Fruit fly (Drosophila melanogaster) whole organism, embryonic: ENCODE measurements around the gene Ror.
A peak's percentile ranks its signal among the peaks of the same experiment; 100 is the strongest.

Source experiments
- Ada2b ChIP-seq: fragments of 200-800 bp; sonication (Bioruptor generic); IDR thresholded peaks from 2 replicates; pipeline ENCODE4 v1.3.6; 2022; ENCODE audit warnings: missing biosample characterization, missing genetic modification characterization
- B-H1 ChIP-seq: fragments of 200-800 bp; sonication (Bioruptor generic); IDR thresholded peaks from 3 replicates; pipeline ENCODE4 v1.3.6; 2022; ENCODE audit warnings: missing biosample characterization, missing genetic modification characterization
- Blimp-1 ChIP-seq: fragments of 200-800 bp; sonication (Bioruptor generic); optimal IDR thresholded peaks from 3 replicates; lab custom pipeline; 2018; ENCODE audit warnings: missing biosample characterization, missing genetic modification characterization, mild to moderate bottlenecking, moderate library complexity, missing genetic modification reagents
- CG11398 ChIP-seq: fragments of 200-800 bp; sonication (Bioruptor generic); optimal IDR thresholded peaks from 2 replicates; lab custom pipeline; 2016; ENCODE audit warnings: missing biosample characterization, missing genetic modification characterization
- CG11695 ChIP-seq: fragments of 200-800 bp; sonication (Bioruptor generic); IDR thresholded peaks from 3 replicates; pipeline ENCODE4 v1.3.6; 2022; ENCODE audit warnings: missing biosample characterization, missing genetic modification characterization
- CG13775 ChIP-seq: fragments of 200-800 bp; sonication (Bioruptor generic); optimal IDR thresholded peaks from 3 replicates; lab custom pipeline; 2017; ENCODE audit warnings: missing biosample characterization, mild to moderate bottlenecking, missing genetic modification characterization
- CG14014 ChIP-seq: fragments of 200-800 bp; sonication (Bioruptor generic); IDR thresholded peaks from 2 replicates; pipeline ENCODE4 v1.3.6; 2022; ENCODE audit warnings: missing biosample characterization, missing genetic modification characterization
- CG14860 ChIP-seq: fragments of 200-800 bp; sonication (Bioruptor generic); IDR thresholded peaks from 3 replicates; pipeline ENCODE4 v1.3.6; 2022; ENCODE audit warnings: missing biosample characterization, missing genetic modification characterization; ENCODE audit not compliant: partially characterized antibody
- CG1603 ChIP-seq: fragments of 200-800 bp; sonication (Bioruptor generic); optimal IDR thresholded peaks from 2 replicates; lab custom pipeline; 2019; ENCODE audit warnings: missing biosample characterization, mild to moderate bottlenecking, missing genetic modification characterization, moderate library complexity
- CG16863 ChIP-seq: fragments of 200-800 bp; sonication (Bioruptor generic); optimal IDR thresholded peaks from 3 replicates; lab custom pipeline; 2016; ENCODE audit warnings: missing biosample characterization, missing genetic modification characterization
- CG17328 ChIP-seq: fragments of 200-800 bp; sonication (Bioruptor generic); IDR thresholded peaks from 2 replicates; pipeline ENCODE4 v1.3.6; 2022; ENCODE audit warnings: missing biosample characterization, missing genetic modification characterization
- CG17361 ChIP-seq: fragments of 200-800 bp; sonication (Bioruptor generic); IDR thresholded peaks from 3 replicates; pipeline ENCODE4 v1.3.6; 2022; ENCODE audit warnings: missing biosample characterization, missing genetic modification characterization
- CG18764 ChIP-seq: fragments of 200-800 bp; sonication (Bioruptor generic); optimal IDR thresholded peaks from 3 replicates; lab custom pipeline; 2016; ENCODE audit warnings: missing biosample characterization, missing genetic modification characterization
- CG2875 ChIP-seq: fragments of 200-800 bp; sonication (Bioruptor generic); optimal IDR thresholded peaks from 2 replicates; lab custom pipeline; 2017; ENCODE audit warnings: missing biosample characterization, mild to moderate bottlenecking, missing genetic modification characterization, missing genetic modification reagents
- CG30403 ChIP-seq: fragments of 200-800 bp; sonication (Bioruptor generic); optimal IDR thresholded peaks from 3 replicates; lab custom pipeline; 2016; ENCODE audit warnings: missing biosample characterization, missing genetic modification characterization
- CG3407 ChIP-seq: fragments of 200-800 bp; sonication (Bioruptor generic); optimal IDR thresholded peaks from 2 replicates; lab custom pipeline; 2018; ENCODE audit warnings: missing biosample characterization, mild to moderate bottlenecking, missing genetic modification characterization
- CG5245 ChIP-seq: fragments of 200-800 bp; sonication (Bioruptor generic); optimal IDR thresholded peaks from 3 replicates; lab custom pipeline; 2016; ENCODE audit warnings: missing biosample characterization, missing genetic modification characterization
- CG6765 ChIP-seq: fragments of 200-800 bp; sonication (Bioruptor generic); optimal IDR thresholded peaks from 3 replicates; lab custom pipeline; 2017; ENCODE audit warnings: missing biosample characterization, mild to moderate bottlenecking, missing genetic modification characterization
- CG7786 ChIP-seq: fragments of 200-800 bp; sonication (Bioruptor generic); optimal IDR thresholded peaks from 2 replicates; lab custom pipeline; 2016; ENCODE audit warnings: missing biosample characterization, missing genetic modification characterization
- CG7987 ChIP-seq: fragments of 200-800 bp; sonication (Bioruptor generic); optimal IDR thresholded peaks from 2 replicates; lab custom pipeline; 2018; ENCODE audit warnings: missing biosample characterization, mild to moderate bottlenecking, missing genetic modification characterization, moderate library complexity
- CG9437 ChIP-seq: fragments of 200-800 bp; sonication (Bioruptor generic); optimal IDR thresholded peaks from 2 replicates; lab custom pipeline; 2018; ENCODE audit warnings: missing biosample characterization, mild to moderate bottlenecking, missing genetic modification characterization
- Chrac-16 ChIP-seq: fragments of 200-800 bp; sonication (Bioruptor generic); optimal IDR thresholded peaks from 3 replicates; lab custom pipeline; 2016; ENCODE audit warnings: missing biosample characterization, missing genetic modification characterization
- E2f1 ChIP-seq: fragments of 200-800 bp; sonication (Bioruptor generic); IDR thresholded peaks from 2 replicates; pipeline ENCODE4 v1.3.6; 2022; ENCODE audit warnings: missing biosample characterization, missing genetic modification characterization
- Lhr ChIP-seq: fragments of 200-800 bp; sonication (Bioruptor generic); optimal IDR thresholded peaks from 3 replicates; lab custom pipeline; 2017; ENCODE audit warnings: mild to moderate bottlenecking, missing biosample characterization, missing genetic modification reagents, missing genetic modification characterization
- MESR4 ChIP-seq: fragments of 200-800 bp; sonication (Bioruptor generic); optimal IDR thresholded peaks from 2 replicates; lab custom pipeline; 2018; ENCODE audit warnings: missing biosample characterization, mild to moderate bottlenecking, missing genetic modification characterization, moderate library complexity
- Med ChIP-seq: fragments of 200-800 bp; sonication (Bioruptor generic); peaks from one replicate; lab custom pipeline; 2016; ENCODE audit warnings: missing biosample characterization, missing genetic modification characterization, mild to moderate bottlenecking, inconsistent platforms, moderate library complexity
- Mes4 ChIP-seq: fragments of 200-800 bp; sonication (Bioruptor generic); optimal IDR thresholded peaks from 2 replicates; lab custom pipeline; 2016; ENCODE audit warnings: missing biosample characterization, missing genetic modification characterization
- Nf-YC ChIP-seq: fragments of 200-800 bp; optimal IDR thresholded peaks from 3 replicates; lab custom pipeline; 2019; ENCODE audit warnings: missing biosample characterization, mild to moderate bottlenecking, missing genetic modification characterization, moderate library complexity
- Side ChIP-seq: fragments of 200-800 bp; sonication (Bioruptor generic); optimal IDR thresholded peaks from 2 replicates; lab custom pipeline; 2016; ENCODE audit warnings: missing biosample characterization, missing genetic modification characterization
- Six4 ChIP-seq: fragments of 200-800 bp; sonication (Bioruptor generic); optimal IDR thresholded peaks from 2 replicates; lab custom pipeline; 2016; ENCODE audit warnings: missing biosample characterization, missing genetic modification characterization
- Xbp1 ChIP-seq: fragments of 200-800 bp; sonication (Bioruptor generic); optimal IDR thresholded peaks from 3 replicates; lab custom pipeline; 2016; ENCODE audit warnings: missing biosample characterization, mild to moderate bottlenecking, missing genetic modification characterization
- ase ChIP-seq: fragments of 200-800 bp; sonication (Bioruptor generic); IDR thresholded peaks from 3 replicates; pipeline ENCODE4 v1.3.6; 2022; ENCODE audit warnings: missing biosample characterization, missing genetic modification characterization
- bsh ChIP-seq, 2 experiments: fragments of 200-800 bp; sonication (Bioruptor generic); optimal IDR thresholded peaks; 2 replicates each; lab custom pipeline; 2017 to 2018; ENCODE audit warnings: mild to moderate bottlenecking in 2 of 2, missing biosample characterization in 2 of 2, missing genetic modification characterization in 2 of 2, moderate library complexity in 1 of 2
- btn ChIP-seq: fragments of 200-800 bp; sonication (Bioruptor generic); optimal IDR thresholded peaks from 2 replicates; lab custom pipeline; 2016; ENCODE audit warnings: missing biosample characterization, missing genetic modification characterization
- cwo ChIP-seq: fragments of 200-800 bp; sonication (Bioruptor generic); optimal IDR thresholded peaks from 3 replicates; lab custom pipeline; 2017; ENCODE audit warnings: missing biosample characterization, missing genetic modification characterization, mild to moderate bottlenecking, moderate library complexity, missing genetic modification reagents
- en ChIP-seq: fragments of 200-800 bp; sonication (Bioruptor generic); optimal IDR thresholded peaks from 2 replicates; lab custom pipeline; 2016; ENCODE audit warnings: missing biosample characterization, missing genetic modification characterization
- gce ChIP-seq: fragments of 200-800 bp; sonication (Bioruptor generic); IDR thresholded peaks from 3 replicates; pipeline ENCODE4 v1.3.6; 2022; ENCODE audit warnings: missing biosample characterization, missing genetic modification characterization
- insv ChIP-seq, 2 experiments: fragments of 200-800 bp; sonication (Bioruptor generic); optimal IDR thresholded peaks; 3 replicates each; lab custom pipeline; 2016 to 2018; ENCODE audit warnings: missing biosample characterization in 2 of 2, missing genetic modification characterization in 2 of 2
- ken ChIP-seq: fragments of 200-800 bp; sonication (Bioruptor generic); IDR thresholded peaks from 3 replicates; pipeline ENCODE4 v1.3.6; 2022; ENCODE audit warnings: missing biosample characterization, missing genetic modification characterization
- lola ChIP-seq, 3 experiments: fragments of >200 bp in 2 of 3; fragments of 200-800 bp in 1 of 3; sonication (Bioruptor generic) in 1 of 3; optimal IDR thresholded peaks; 2 replicates each; lab custom pipeline; 2017 to 2019; ENCODE audit warnings: missing biosample characterization in 3 of 3, missing genetic modification characterization in 3 of 3, mild to moderate bottlenecking in 1 of 3, moderate library complexity in 1 of 3
- lov ChIP-seq, 2 experiments: fragments of 200-800 bp in 1 of 2; fragments of >200 bp in 1 of 2; sonication (Bioruptor generic) in 1 of 2; IDR thresholded peaks in 1 of 2; optimal IDR thresholded peaks in 1 of 2; 2 replicates in 1 of 2; 3 replicates in 1 of 2; pipeline versions ENCODE4 v1.3.6 to Lab custom; 2017 to 2022; ENCODE audit warnings: missing biosample characterization in 1 of 2, missing genetic modification characterization in 1 of 2
- pfk ChIP-seq: fragments of 200-800 bp; sonication (Bioruptor generic); optimal IDR thresholded peaks from 2 replicates; lab custom pipeline; 2018; ENCODE audit warnings: missing biosample characterization, mild to moderate bottlenecking, missing genetic modification characterization, moderate library complexity
- phol ChIP-seq: fragments of 200-800 bp; sonication (Bioruptor generic); optimal IDR thresholded peaks from 3 replicates; lab custom pipeline; 2018; ENCODE audit warnings: missing biosample characterization, mild to moderate bottlenecking, missing genetic modification characterization, moderate library complexity
- pita ChIP-seq: fragments of 200-800 bp; sonication (Bioruptor generic); optimal IDR thresholded peaks from 2 replicates; lab custom pipeline; 2017; ENCODE audit warnings: missing biosample characterization, mild to moderate bottlenecking, missing genetic modification characterization
- run ChIP-seq: fragments of 200-800 bp; sonication (Bioruptor generic); optimal IDR thresholded peaks from 3 replicates; lab custom pipeline; 2018; ENCODE audit warnings: missing biosample characterization, mild to moderate bottlenecking, missing genetic modification characterization
- shn ChIP-seq: fragments of 200-800 bp; sonication (Bioruptor generic); optimal IDR thresholded peaks from 3 replicates; lab custom pipeline; 2016; ENCODE audit warnings: missing biosample characterization, missing genetic modification characterization
- tll ChIP-seq, 2 experiments: fragments of 200-800 bp in 1 of 2; fragments of >200 bp in 1 of 2; sonication (Bioruptor generic) in 1 of 2; optimal IDR thresholded peaks; 2 replicates each; lab custom pipeline; 2017 to 2019; ENCODE audit warnings: missing biosample characterization in 2 of 2, missing genetic modification characterization in 2 of 2, mild to moderate bottlenecking in 1 of 2, moderate library complexity in 1 of 2
- trem ChIP-seq: fragments of 200-800 bp; optimal IDR thresholded peaks from 3 replicates; lab custom pipeline; 2019; ENCODE audit warnings: missing biosample characterization, mild to moderate bottlenecking, missing genetic modification characterization, moderate library complexity

Ror gene

DNA sequence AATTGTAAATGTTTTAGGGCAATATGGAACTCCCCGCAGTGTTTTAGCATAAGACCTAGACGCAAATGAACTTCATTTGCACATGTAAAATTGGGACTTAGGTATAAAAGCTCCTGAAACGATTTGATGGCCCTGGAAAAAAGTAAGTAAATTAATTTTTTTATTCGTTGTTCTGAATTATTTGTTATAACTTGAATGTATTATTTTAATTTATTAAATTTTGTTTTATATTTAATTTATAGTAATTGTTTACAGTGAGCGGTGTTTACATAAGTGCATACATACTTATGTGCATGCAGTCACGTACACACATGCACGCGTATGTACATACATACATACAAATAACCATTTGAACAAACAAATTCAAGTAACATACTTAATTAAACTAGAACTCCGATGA lies 24.8 kb downstream of the Ror start (continued):
- no peak for TF ChIP-seq Blimp-1 (GFP tag; lab: Kevin White, UChicago)
- TF ChIP-seq trem (tag; lab: Kevin White, UChicago), result peak; percentile 50
- no peak for TF ChIP-seq CG11398
- no peak for TF ChIP-seq Six4 (GFP tag; lab: Kevin White, UChicago)
- TF ChIP-seq CG2875 (GFP tag; lab: Kevin White, UChicago), result peak; percentile 29
- TF ChIP-seq CG16863 (GFP tag; lab: Kevin White, UChicago), result no peak
- TF ChIP-seq B-H1 (GFP tag; lab: Robert Waterston, UW), result peak; percentile 10; the same call in 1 of the 3 replicates
- peak; percentile 6 for TF ChIP-seq CG9437
- peak; percentile 30; the same call in 1 of the 3 replicates for TF ChIP-seq CG11695 (GFP tag; lab: Robert Waterston, UW)
- peak; percentile 5 for TF ChIP-seq CG18764 (GFP tag; lab: Kevin White, UChicago)
- TF ChIP-seq run, result no peak
- TF ChIP-seq CG17328, result 0 out of 2 replicates have a peak, but pooled peaks have one; percentile 31
- TF ChIP-seq lola (GFP tag; optimal IDR thresholded peaks at IDR 0.05; lab: Kevin White, UChicago), result peak in 1 of 3 experiments; percentile 45

- TF ChIP-seq CG13775 (GFP tag; lab: Kevin White, UChicago) (peak; percentile 31), MESR4 (GFP tag; lab: Kevin White, UChicago) (peak; percentile 24), Med (GFP tag; lab: Kevin White, UChicago) (peak; percentile 86), Side (peak; percentile 39), btn (GFP tag; lab: Kevin White, UChicago) (peak; percentile 17), Lhr (GFP tag; lab: Kevin White, UChicago) (no peak), CG14860 (GFP tag; lab: Robert Waterston, UW) (no peak), ken (GFP tag; lab: Robert Waterston, UW) (0 out of 3 replicates have a peak, but pooled peaks have one; percentile 46), en (peak; percentile 1), Chrac-16 (GFP tag; lab: Kevin White, UChicago) (peak; percentile 14), tll (GFP tag; optimal IDR thresholded peaks at IDR 0.05; lab: Kevin White, UChicago) (no peak), CG6765 (GFP tag; lab: Kevin White, UChicago) (no peak), insv (GFP tag; optimal IDR thresholded peaks at IDR 0.05; lab: Kevin White, UChicago) (no peak), Ada2b (GFP tag; lab: Robert Waterston, UW) (0 out of 2 replicates have a peak, but pooled peaks have one; percentile 43), CG1603 (tag; lab: Kevin White, UChicago) (peak; percentile 65), pita (GFP tag; lab: Kevin White, UChicago) (no peak), CG3407 (GFP tag; lab: Kevin White, UChicago) (peak; percentile 18), Xbp1 (GFP tag; lab: Kevin White, UChicago) (peak; percentile 39), Mes4 (GFP tag; lab: Kevin White, UChicago) (peak; percentile 1), gce (GFP tag; lab: Robert Waterston, UW) (0 out of 3 replicates have a peak, but pooled peaks have one; percentile 19), CG14014 (GFP tag; lab: Robert Waterston, UW) (peak; percentile 28; the same call in 1 of the 2 replicates), CG5245 (GFP tag; lab: Kevin White, UChicago) (peak; percentile 10), bsh (GFP tag; optimal IDR thresholded peaks at IDR 0.05; lab: Kevin White, UChicago) (peak; percentile 9 to 22), cwo (GFP tag; lab: Kevin White, UChicago) (no peak), shn (GFP tag; lab: Kevin White, UChicago) (peak; percentile 10), CG30403 (GFP tag; lab: Kevin White, UChicago) (peak; percentile 31), phol (tag; lab: Kevin White, UChicago) (peak; percentile 28), Nf-YC (tag; lab: Kevin White, UChicago) (no peak), pfk (GFP tag; lab: Kevin White, UChicago) (no peak), CG7786 (GFP tag; lab: Kevin White, UChicago) (peak; percentile 7), CG7987 (GFP tag; lab: Kevin White, UChicago) (peak; percentile 11), CG17361 (peak; percentile 30; the same call in 1 of the 3 replicates), lov (optimal IDR thresholded peaks at IDR 0.05; lab: Kevin White, UChicago) (no peak), lov (GFP tag; IDR thresholded peaks at IDR 0.05; lab: Robert Waterston, UW) (0 out of 3 replicates have a peak, but pooled peaks have one; percentile 21), ase (GFP tag; lab: Robert Waterston, UW) (peak; percentile 25; the same call in 1 of the 3 replicates), E2f1 (GFP tag; lab: Robert Waterston, UW) (peak; percentile 38; the same call in 1 of the 2 replicates)
Measured at dm6 chr2L:10276846-10277245, 25.2 kb downstream of the Ror start.
